Worm (Caenorhabditis elegans) whole organism, L4/young adult: ENCODE data around the gene col-159.

Experiments
- W03F9.2 ChIP-seq: fragments of 150-350 bp; optimal IDR thresholded peaks from 2 replicates; lab custom pipeline; 2014; ENCODE audit warnings: missing biosample characterization, missing genetic modification characterization
- dao-5 ChIP-seq: sonication (generic microtip); optimal IDR thresholded peaks from 2 replicates; lab custom pipeline; 2016; ENCODE audit warnings: missing genotype, missing genetic modification characterization, moderate library complexity, missing compliant biosample characterization
- him-1 ChIP-seq: sonication (generic microtip); optimal IDR thresholded peaks from 2 replicates; lab custom pipeline; 2016; ENCODE audit warnings: missing genotype, missing genetic modification reagents, missing genetic modification characterization, missing compliant biosample characterization

DNA sequence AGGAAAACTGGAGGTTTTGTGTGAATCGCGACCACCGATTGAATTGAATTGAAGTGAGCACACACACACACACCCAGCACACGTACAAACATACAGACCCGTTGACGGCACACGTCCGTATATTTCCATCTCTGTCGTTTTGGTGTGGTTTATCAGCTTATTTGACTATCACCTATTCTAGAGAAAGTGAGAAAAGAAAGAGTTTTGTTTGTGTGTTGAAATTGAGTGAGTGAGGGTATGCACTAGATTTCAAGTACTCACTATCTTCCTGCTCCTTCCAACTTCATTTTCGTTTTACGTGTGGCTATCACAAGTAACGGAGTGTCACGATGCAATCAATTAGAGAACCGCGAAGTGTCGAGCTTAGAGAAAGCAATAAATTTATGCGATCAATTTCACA is 38.1 kb downstream of the col-159 start:
- TF ChIP-seq dao-5 (tag; lab: Kevin White, UChicago) (no peak), W03F9.2 (tag; lab: Kevin White, UChicago) (no peak), him-1 (no peak)
